Fruit fly (Drosophila melanogaster): Measurements from ENCODE around the gene Serinc.

Serinc gene

dm6 chr3L:16385880-16386584, 26.5 kb upstream of the Serinc start, which contains the start of the genes Agpat3 and RAF2 (continued):
- peak; percentile 30; the same call in 1 of the 2 replicates for TF ChIP-seq CG3847 (GFP tag; IDR thresholded peaks at IDR 0.05)
- TF ChIP-seq Dp (GFP tag; optimal IDR thresholded peaks at IDR 0.05): peak; percentile 9
- TF ChIP-seq psq (GFP tag; optimal IDR thresholded peaks at IDR 0.05): no peak
- no peak for TF ChIP-seq CG18011 (GFP tag; optimal IDR thresholded peaks at IDR 0.05)
- TF ChIP-seq Dbx (GFP tag; IDR thresholded peaks at IDR 0.05): peak; percentile 50; the same call in 1 of the 3 replicates
- no peak for TF ChIP-seq CG8290 (GFP tag; optimal IDR thresholded peaks at IDR 0.05)
- TF ChIP-seq CG8290 (tag; optimal IDR thresholded peaks at IDR 0.05): peak in 1 of 2 experiments; percentile 9
- peak; percentile 6 for TF ChIP-seq Nf-YB (GFP tag; optimal IDR thresholded peaks at IDR 0.05)
- no peak for TF ChIP-seq CG31388 (GFP tag; optimal IDR thresholded peaks at IDR 0.05)
- no peak for TF ChIP-seq twi (tag; optimal IDR thresholded peaks at IDR 0.05)
- TF ChIP-seq CG13296 (GFP tag; optimal IDR thresholded peaks at IDR 0.05): no peak
- TF ChIP-seq Jarid2 (GFP tag; optimal IDR thresholded peaks at IDR 0.05): no peak
- TF ChIP-seq chm (GFP tag; IDR thresholded peaks at IDR 0.05): no peak
- TF ChIP-seq CG15011 (GFP tag; optimal IDR thresholded peaks at IDR 0.05): peak; percentile 15
- TF ChIP-seq CG8388 (GFP tag; optimal IDR thresholded peaks at IDR 0.05): peak; percentile 21
- peak; percentile 42 for TF ChIP-seq al (GFP tag; IDR thresholded peaks at IDR 0.05)
- TF ChIP-seq CG1233 (GFP tag; optimal IDR thresholded peaks at IDR 0.05): no peak
- peak; percentile 31 for TF ChIP-seq CG10209 (GFP tag; optimal IDR thresholded peaks at IDR 0.05)
- no peak for TF ChIP-seq bigmax (GFP tag; optimal IDR thresholded peaks at IDR 0.05)
- peak; percentile 11; the same call in 1 of the 2 replicates for TF ChIP-seq CG4730 (GFP tag; IDR thresholded peaks at IDR 0.05)
- TF ChIP-seq CG10959 (GFP tag; IDR thresholded peaks at IDR 0.05): no peak
- TF ChIP-seq Ravus (GFP tag; IDR thresholded peaks at IDR 0.05): no peak
- TF ChIP-seq ind (GFP tag; optimal IDR thresholded peaks at IDR 0.05): peak; percentile 54

- peak; percentile 13; the same call in 1 of the 2 replicates for TF ChIP-seq danr (GFP tag; IDR thresholded peaks at IDR 0.05)
- peak; percentile 92 for TF ChIP-seq CG18011 (GFP tag; optimal IDR thresholded peaks at IDR 0.05)
- TF ChIP-seq Med (GFP tag): peak; percentile 74
These were observed 24.3 kb upstream of the Serinc start for dm6 chr3L:16388264-16388663.

DNA sequence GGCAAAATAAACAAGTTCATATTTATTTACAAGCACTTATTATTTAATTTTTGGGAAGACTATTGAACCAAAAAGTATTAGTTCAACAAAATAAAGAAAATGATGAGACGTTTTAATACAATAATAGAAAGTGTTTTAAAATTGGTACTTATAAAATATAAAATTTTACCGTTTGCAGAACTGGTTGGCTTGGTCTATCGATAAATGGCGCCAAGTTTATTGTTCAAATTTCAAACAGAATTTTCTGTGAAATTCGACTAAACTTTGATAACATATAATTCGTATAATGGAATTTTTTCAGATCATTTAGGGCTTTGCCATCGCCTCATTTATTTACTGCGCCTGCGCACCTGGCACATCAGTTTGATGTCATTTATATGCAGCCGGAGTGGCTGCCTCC, 21.7 kb upstream of the Serinc start:
- TF ChIP-seq CG6654 (GFP tag; optimal IDR thresholded peaks at IDR 0.05) (no peak), CG8944 (GFP tag; optimal IDR thresholded peaks at IDR 0.05) (no peak), CG31441 (GFP tag; IDR thresholded peaks at IDR 0.05) (0 out of 2 replicates have a peak, but pooled peaks have one; percentile 11), Ptx1 (GFP tag; IDR thresholded peaks at IDR 0.05) (no peak), E2f2 (GFP tag; IDR thresholded peaks at IDR 0.05) (peak; percentile 88), Max (GFP tag; optimal IDR thresholded peaks at IDR 0.05) (no peak), CG3995 (GFP tag; optimal IDR thresholded peaks at IDR 0.05) (no peak), Dref (GFP tag; IDR thresholded peaks at IDR 0.05) (peak; percentile 57), Mrtf (GFP tag; IDR thresholded peaks at IDR 0.05) (no peak), Atf3 (GFP tag; optimal IDR thresholded peaks at IDR 0.05) (no peak), gem (tag; optimal IDR thresholded peaks at IDR 0.05) (peak; percentile 4), CG12391 (tag; optimal IDR thresholded peaks at IDR 0.05) (peak; percentile 5), Awh (GFP tag; IDR thresholded peaks at IDR 0.05) (no peak), emc (GFP tag; optimal IDR thresholded peaks at IDR 0.05) (no peak), tap (tag; optimal IDR thresholded peaks at IDR 0.05) (no peak), Blimp-1 (GFP tag; optimal IDR thresholded peaks at IDR 0.05) (peak; percentile 11), sna (GFP tag; IDR thresholded peaks at IDR 0.05; ENCODE audit: partially characterized antibody) (no peak; the same call in 1 of the 2 replicates), phol (tag; optimal IDR thresholded peaks at IDR 0.05) (peak; percentile 3), mam (GFP tag; optimal IDR thresholded peaks at IDR 0.05) (no peak), pzg (GFP tag; optimal IDR thresholded peaks at IDR 0.05) (peak; percentile 9), crol (GFP tag; IDR thresholded peaks at IDR 0.05) (no peak), hbn (GFP tag; IDR thresholded peaks at IDR 0.05; ENCODE audit: partially characterized antibody) (0 out of 2 replicates have a peak, but pooled peaks have one; percentile 16), CG14860 (GFP tag; IDR thresholded peaks at IDR 0.05; ENCODE audit: partially characterized antibody) (peak; percentile 23; the same call in 1 of the 3 replicates)

Data from whole organism, embryonic.